Fruit fly (Drosophila melanogaster) whole organism: ENCODE results near the gene CG13946.

Experiments
- CG8478 ChIP-seq: fragments of >200 bp; optimal IDR thresholded peaks from 2 replicates; lab custom pipeline; 2018; ENCODE audit warnings: inconsistent platforms
- Dll ChIP-seq: fragments of >200 bp; optimal IDR thresholded peaks from 2 replicates; lab custom pipeline; 2017
- EcR ChIP-seq, 2 experiments: fragments of >200 bp; optimal IDR thresholded peaks; 2 replicates each; lab custom pipeline; 2017; ENCODE audit warnings: missing biosample characterization in 2 of 2, missing genetic modification characterization in 2 of 2, missing genetic modification reagents in 2 of 2
- pan ChIP-seq: fragments of >200 bp; optimal IDR thresholded peaks from 2 replicates; lab custom pipeline; 2017
- psq ChIP-seq: fragments of >200 bp; optimal IDR thresholded peaks from 2 replicates; lab custom pipeline; 2017

- TF ChIP-seq psq (lab: Kevin White, UChicago) (no peak), CG8478 (lab: Kevin White, UChicago) (no peak), EcR (GFP tag; optimal IDR thresholded peaks at IDR 0.05; lab: Kevin White, UChicago) (no peak), pan (lab: Kevin White, UChicago) (no peak), Dll (no peak)
Measured at dm6 chr2L:779123-779584, 2.8 kb downstream of the CG13946 start, which contains the start of gene CG13947.
